Worm (Caenorhabditis elegans): Measurements from ENCODE around the gene cnc-1.

The cnc-1 gene

ce11 chrV:1481742-1482141 is 37.7 kb upstream of the cnc-1 start, which contains the start of gene C38C3.4:
C38C3.4 (plus strand) TSS chrV:1482042.
- TF ChIP-seq sptf-1 (tag; optimal IDR thresholded peaks at IDR 0.05): no peak
- TF ChIP-seq unc-130 (tag; optimal IDR thresholded peaks at IDR 0.05): no peak
- TF ChIP-seq lir-3 (tag; optimal IDR thresholded peaks at IDR 0.05; ENCODE audit: poor library complexity): no peak
- no peak for TF ChIP-seq pax-3 (tag; optimal IDR thresholded peaks at IDR 0.05)
- TF ChIP-seq aly-2 (tag; optimal IDR thresholded peaks at IDR 0.05): no peak
- no peak for TF ChIP-seq zag-1 (tag; optimal IDR thresholded peaks at IDR 0.05)

ce11 chrV:1480841-1481240 is 36.8 kb upstream of the cnc-1 start:
- TF ChIP-seq swsn-7 (tag; optimal IDR thresholded peaks at IDR 0.05) (peak; percentile 31), rnt-1 (tag; optimal IDR thresholded peaks at IDR 0.05) (peak; percentile 83), nhr-85 (tag) (no peak), pag-3 (tag; optimal IDR thresholded peaks at IDR 0.05; ENCODE audit: borderline replicate concordance, insufficient read depth) (peak; percentile 20), nhr-71 (tag; optimal IDR thresholded peaks at IDR 0.05) (peak; percentile 88), tbx-2 (tag; optimal IDR thresholded peaks at IDR 0.05) (peak; percentile 37), lsy-2 (tag; optimal IDR thresholded peaks at IDR 0.05) (peak in 1 of 2 experiments; percentile 52), blmp-1 (tag; optimal IDR thresholded peaks at IDR 0.05) (no peak), efl-1 (optimal IDR thresholded peaks at IDR 0.05) (peak in 1 of 2 experiments; percentile 29), efl-1 (GFP tag; optimal IDR thresholded peaks at IDR 0.05 in 1 of 2) (peak in 1 of 2 experiments; percentile 83), nhr-84 (tag; optimal IDR thresholded peaks at IDR 0.05) (no peak), ets-5 (GFP tag; IDR thresholded peaks at IDR 0.05) (no peak), nhr-19 (GFP tag; conservative IDR thresholded peaks at IDR 0.05) (peak; percentile 74), grh-1 (GFP tag; IDR thresholded peaks at IDR 0.05) (no peak), snu-23 (GFP tag; optimal IDR thresholded peaks at IDR 0.05) (peak; percentile 41), unc-130 (tag; optimal IDR thresholded peaks at IDR 0.05) (peak; percentile 58), lin-39 (tag; optimal IDR thresholded peaks at IDR 0.05) (peak; percentile 63), C04F5.9 (tag; optimal IDR thresholded peaks at IDR 0.05) (no peak), mef-2 (tag; optimal IDR thresholded peaks at IDR 0.05) (peak; percentile 26), mep-1 (tag; optimal IDR thresholded peaks at IDR 0.05) (peak; percentile 5), hlh-4 (tag; optimal IDR thresholded peaks at IDR 0.05) (no peak), egl-27 (tag; optimal IDR thresholded peaks at IDR 0.05) (no peak), ztf-11 (tag; optimal IDR thresholded peaks at IDR 0.05) (no peak), nhr-76 (tag; optimal IDR thresholded peaks at IDR 0.05) (no peak), elt-3 (tag; optimal IDR thresholded peaks at IDR 0.05) (no peak), lin-14 (GFP tag; optimal IDR thresholded peaks at IDR 0.05) (peak; percentile 97), F16B12.6 (tag; optimal IDR thresholded peaks at IDR 0.05) (no peak), fos-1 (tag; optimal IDR thresholded peaks at IDR 0.05) (no peak), irx-1 (tag; optimal IDR thresholded peaks at IDR 0.05) (peak; percentile 11), nhr-20 (tag; optimal IDR thresholded peaks at IDR 0.05) (peak; percentile 58)

- TF ChIP-seq xbp-1 (tag; optimal IDR thresholded peaks at IDR 0.05) (no peak), efl-1 (optimal IDR thresholded peaks at IDR 0.05) (no peak), efl-1 (GFP tag; optimal IDR thresholded peaks at IDR 0.05 in 1 of 2) (peak in 1 of 2 experiments; percentile 87)
Measured at ce11 chrV:1476841-1477240, 32.8 kb upstream of the cnc-1 start.

ce11 chrV:1476284-1476792 is 32.3 kb upstream of the cnc-1 start:
- TF ChIP-seq lin-15B (tag; optimal IDR thresholded peaks at IDR 0.05): no peak
- no peak for TF ChIP-seq C16A3.4 (tag; optimal IDR thresholded peaks at IDR 0.05)
- no peak for TF ChIP-seq ceh-8 (GFP tag; optimal IDR thresholded peaks at IDR 0.05)
- TF ChIP-seq unc-86 (tag; optimal IDR thresholded peaks at IDR 0.05): no peak
- no peak for TF ChIP-seq C34B4.2 (tag; optimal IDR thresholded peaks at IDR 0.05)
- no peak for TF ChIP-seq zag-1 (tag; optimal IDR thresholded peaks at IDR 0.05)
- peak; percentile 29 for TF ChIP-seq nhr-85 (tag)

All from whole organism, L1 larva.